Worm (Caenorhabditis elegans) whole organism, L4/young adult: ENCODE data around the gene math-34.

ENCODE experiments used
- dao-5 ChIP-seq: sonication (generic microtip); optimal IDR thresholded peaks from 2 replicates; lab custom pipeline; 2016; ENCODE audit warnings: missing genotype, missing genetic modification characterization, moderate library complexity, missing compliant biosample characterization
- him-1 ChIP-seq: sonication (generic microtip); optimal IDR thresholded peaks from 2 replicates; lab custom pipeline; 2016; ENCODE audit warnings: missing genotype, missing genetic modification reagents, missing genetic modification characterization, missing compliant biosample characterization

DNA sequence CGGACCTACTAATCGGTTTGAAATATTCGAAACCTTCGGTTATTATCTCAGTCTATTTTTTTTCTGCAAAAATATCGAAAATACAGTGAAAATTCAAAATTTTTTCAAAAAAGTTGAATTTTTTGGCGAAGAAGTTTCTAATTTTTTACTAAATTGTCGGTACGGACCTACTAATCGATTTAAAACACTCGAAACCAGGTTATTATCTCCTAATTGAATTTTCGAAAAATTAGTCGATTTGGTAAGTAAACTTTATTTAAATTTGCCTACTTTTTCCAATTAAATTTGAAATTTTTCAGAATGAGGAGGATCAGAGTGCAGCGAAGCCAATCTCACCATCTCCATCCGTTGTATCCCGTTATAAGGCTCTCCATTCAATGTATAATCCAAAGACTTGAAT, 42.1 kb downstream of the math-34 start, which contains the start of gene K02E7.12:
- TF ChIP-seq dao-5 (tag; lab: Kevin White, UChicago) (no peak), him-1 (tag; lab: Kevin White, UChicago) (no peak)
